Fruit fly (Drosophila melanogaster) whole organism, embryonic: Measurements from ENCODE around the gene WASp.

Experiments
- Abd-B ChIP-seq: fragments of 200-800 bp; sonication (Bioruptor generic); optimal IDR thresholded peaks from 2 replicates; lab custom pipeline; 2018; ENCODE audit warnings: missing biosample characterization, mild to moderate bottlenecking, missing genetic modification characterization, moderate library complexity
- Aef1 ChIP-seq: fragments of 200-800 bp; sonication (Bioruptor generic); IDR thresholded peaks from 3 replicates; pipeline ENCODE4 v1.3.6; 2022; ENCODE audit warnings: missing biosample characterization, missing genetic modification characterization
- CG12391 ChIP-seq: fragments of 200-800 bp; sonication (Bioruptor generic); optimal IDR thresholded peaks from 3 replicates; lab custom pipeline; 2018; ENCODE audit warnings: missing biosample characterization, mild to moderate bottlenecking, missing genetic modification characterization, moderate library complexity
- CG12659 ChIP-seq: fragments of 200-800 bp; sonication (Bioruptor generic); optimal IDR thresholded peaks from 3 replicates; lab custom pipeline; 2017; ENCODE audit warnings: mild to moderate bottlenecking, missing biosample characterization, missing genetic modification reagents, missing genetic modification characterization
- CG12744 ChIP-seq: fragments of 200-800 bp; sonication (Bioruptor generic); optimal IDR thresholded peaks from 2 replicates; lab custom pipeline; 2016; ENCODE audit warnings: missing biosample characterization, missing genetic modification characterization
- CG13424 ChIP-seq: fragments of 200-800 bp; sonication (Bioruptor generic); optimal IDR thresholded peaks from 2 replicates; lab custom pipeline; 2019; ENCODE audit warnings: missing biosample characterization, mild to moderate bottlenecking, missing genetic modification characterization, moderate library complexity
- CG13775 ChIP-seq: fragments of 200-800 bp; sonication (Bioruptor generic); optimal IDR thresholded peaks from 3 replicates; lab custom pipeline; 2017; ENCODE audit warnings: missing biosample characterization, mild to moderate bottlenecking, missing genetic modification characterization
- CG15601 ChIP-seq: fragments of 200-800 bp; sonication (Bioruptor generic); optimal IDR thresholded peaks from 3 replicates; lab custom pipeline; 2019; ENCODE audit warnings: missing biosample characterization, mild to moderate bottlenecking, missing genetic modification characterization, moderate library complexity
- CG1602 ChIP-seq: fragments of 200-800 bp; sonication (Bioruptor generic); optimal IDR thresholded peaks from 3 replicates; lab custom pipeline; 2016; ENCODE audit warnings: missing biosample characterization, missing genetic modification characterization
- CG16779 ChIP-seq: fragments of 200-800 bp; sonication (Bioruptor generic); IDR thresholded peaks from 2 replicates; pipeline ENCODE4 v1.3.6; 2022; ENCODE audit warnings: missing biosample characterization, missing genetic modification characterization
- CG16813 ChIP-seq: fragments of 200-800 bp; sonication (Bioruptor generic); IDR thresholded peaks from 3 replicates; pipeline ENCODE4 v1.3.6; 2022; ENCODE audit warnings: missing biosample characterization, missing genetic modification characterization; ENCODE audit not compliant: partially characterized antibody
- CG16815 ChIP-seq: fragments of 200-800 bp; sonication (Bioruptor generic); optimal IDR thresholded peaks from 3 replicates; lab custom pipeline; 2017; ENCODE audit warnings: missing biosample characterization, mild to moderate bottlenecking, missing genetic modification characterization
- CG17328 ChIP-seq: fragments of 200-800 bp; sonication (Bioruptor generic); IDR thresholded peaks from 2 replicates; pipeline ENCODE4 v1.3.6; 2022; ENCODE audit warnings: missing biosample characterization, missing genetic modification characterization
- CG18262 ChIP-seq: fragments of 200-800 bp; optimal IDR thresholded peaks from 3 replicates; lab custom pipeline; 2019; ENCODE audit warnings: missing biosample characterization, mild to moderate bottlenecking, missing genetic modification characterization, moderate library complexity
- CG2120 ChIP-seq: fragments of 200-800 bp; sonication (Bioruptor generic); optimal IDR thresholded peaks from 3 replicates; lab custom pipeline; 2016; ENCODE audit warnings: missing biosample characterization, missing genetic modification characterization
- CG30431 ChIP-seq: fragments of 200-800 bp; sonication (Bioruptor generic); optimal IDR thresholded peaks from 2 replicates; lab custom pipeline; 2017; ENCODE audit warnings: missing biosample characterization, missing genetic modification characterization
- CG4404 ChIP-seq: fragments of 200-800 bp; sonication (Bioruptor generic); IDR thresholded peaks from 2 replicates; pipeline ENCODE4 v1.3.6; 2022; ENCODE audit warnings: missing biosample characterization, missing genetic modification characterization
- CG5245 ChIP-seq: fragments of 200-800 bp; sonication (Bioruptor generic); optimal IDR thresholded peaks from 3 replicates; lab custom pipeline; 2016; ENCODE audit warnings: missing biosample characterization, missing genetic modification characterization
- CG9932 ChIP-seq: fragments of 200-800 bp; sonication (Bioruptor generic); IDR thresholded peaks from 2 replicates; pipeline ENCODE4 v1.3.6; 2022; ENCODE audit warnings: missing biosample characterization, missing genetic modification characterization
- CoRest ChIP-seq: fragments of 200-800 bp; sonication (Bioruptor generic); optimal IDR thresholded peaks from 3 replicates; lab custom pipeline; 2018; ENCODE audit warnings: missing biosample characterization, mild to moderate bottlenecking, missing genetic modification characterization, moderate library complexity
- Med ChIP-seq: fragments of 200-800 bp; sonication (Bioruptor generic); peaks from one replicate; lab custom pipeline; 2016; ENCODE audit warnings: missing biosample characterization, missing genetic modification characterization, mild to moderate bottlenecking, inconsistent platforms, moderate library complexity
- Mrtf ChIP-seq: fragments of 200-800 bp; sonication (Bioruptor generic); IDR thresholded peaks from 3 replicates; pipeline ENCODE4 v1.3.6; 2022; ENCODE audit warnings: missing biosample characterization, missing genetic modification characterization
- Optix ChIP-seq: fragments of 200-800 bp; sonication (Bioruptor generic); IDR thresholded peaks from 3 replicates; pipeline ENCODE4 v1.3.6; 2022; ENCODE audit warnings: missing biosample characterization, missing genetic modification characterization
- amos ChIP-seq: fragments of 200-800 bp; sonication (Bioruptor generic); IDR thresholded peaks from 2 replicates; pipeline ENCODE4 v1.3.6; 2022; ENCODE audit warnings: missing biosample characterization, missing genetic modification characterization; ENCODE audit not compliant: partially characterized antibody
- bbx ChIP-seq: fragments of 200-800 bp; sonication (Bioruptor generic); IDR thresholded peaks from 2 replicates; pipeline ENCODE4 v1.3.6; 2022; ENCODE audit warnings: missing biosample characterization, missing genetic modification characterization; ENCODE audit not compliant: partially characterized antibody
- chm ChIP-seq: fragments of 200-800 bp; sonication (Bioruptor generic); IDR thresholded peaks from 2 replicates; pipeline ENCODE4 v1.3.6; 2022; ENCODE audit warnings: missing biosample characterization, missing genetic modification characterization
- dmrt11E ChIP-seq: fragments of 200-800 bp; sonication (Bioruptor generic); optimal IDR thresholded peaks from 3 replicates; lab custom pipeline; 2018; ENCODE audit warnings: missing biosample characterization, mild to moderate bottlenecking, missing genetic modification characterization, moderate library complexity
- dysf ChIP-seq: fragments of 200-800 bp; sonication (Bioruptor generic); IDR thresholded peaks from 3 replicates; pipeline ENCODE4 v1.3.6; 2022; ENCODE audit warnings: missing biosample characterization, missing genetic modification characterization
- grau ChIP-seq: fragments of 200-800 bp; optimal IDR thresholded peaks from 3 replicates; lab custom pipeline; 2019; ENCODE audit warnings: missing biosample characterization, mild to moderate bottlenecking, missing genetic modification characterization, moderate library complexity
- inv ChIP-seq: fragments of 200-800 bp; sonication (Bioruptor generic); IDR thresholded peaks from 2 replicates; pipeline ENCODE4 v1.3.6; 2022; ENCODE audit warnings: missing biosample characterization, missing genetic modification characterization; ENCODE audit not compliant: partially characterized antibody
- kah ChIP-seq: fragments of 200-800 bp; sonication (Bioruptor generic); optimal IDR thresholded peaks from 2 replicates; lab custom pipeline; 2018; ENCODE audit warnings: missing biosample characterization, mild to moderate bottlenecking, missing genetic modification characterization
- nau ChIP-seq: fragments of 200-800 bp; sonication (Bioruptor generic); optimal IDR thresholded peaks from 3 replicates; lab custom pipeline; 2017; ENCODE audit warnings: missing biosample characterization, mild to moderate bottlenecking, missing genetic modification characterization, missing genetic modification reagents
- nerfin-2 ChIP-seq: fragments of 200-800 bp; sonication (Bioruptor generic); IDR thresholded peaks from 2 replicates; pipeline ENCODE4 v1.3.6; 2022; ENCODE audit warnings: missing biosample characterization, missing genetic modification characterization; ENCODE audit not compliant: partially characterized antibody
- pnt ChIP-seq: fragments of 200-800 bp; sonication (Bioruptor generic); optimal IDR thresholded peaks from 3 replicates; lab custom pipeline; 2016; ENCODE audit warnings: missing biosample characterization, missing genetic modification characterization
- row ChIP-seq: fragments of 200-800 bp; sonication (Bioruptor generic); IDR thresholded peaks from 3 replicates; pipeline ENCODE4 v1.3.6; 2022; ENCODE audit warnings: missing biosample characterization, missing genetic modification characterization
- sob ChIP-seq: fragments of 200-800 bp; sonication (Bioruptor generic); IDR thresholded peaks from 2 replicates; pipeline ENCODE4 v1.3.6; 2022; ENCODE audit warnings: missing biosample characterization, missing genetic modification characterization
- ssp ChIP-seq: fragments of 200-800 bp; sonication (Bioruptor generic); IDR thresholded peaks from 2 replicates; pipeline ENCODE4 v1.3.6; 2022; ENCODE audit warnings: missing biosample characterization, missing genetic modification characterization
- tio ChIP-seq: fragments of 200-800 bp; sonication (Bioruptor generic); optimal IDR thresholded peaks from 2 replicates; lab custom pipeline; 2017; ENCODE audit warnings: missing biosample characterization, missing genetic modification characterization, inconsistent platforms
- vfl ChIP-seq: fragments of 200-800 bp; sonication (Bioruptor generic); optimal IDR thresholded peaks from 2 replicates; lab custom pipeline; 2016; ENCODE audit warnings: missing biosample characterization, missing genetic modification characterization
- vnd ChIP-seq: fragments of 200-800 bp; sonication (Bioruptor generic); IDR thresholded peaks from 3 replicates; pipeline ENCODE4 v1.3.6; 2022; ENCODE audit warnings: missing biosample characterization, missing genetic modification characterization; ENCODE audit not compliant: partially characterized antibody
- z ChIP-seq: fragments of 200-800 bp; sonication (Bioruptor generic); IDR thresholded peaks from 3 replicates; pipeline ENCODE4 v1.3.6; 2022; ENCODE audit warnings: missing biosample characterization, missing genetic modification characterization
- zfh1 ChIP-seq: fragments of 200-800 bp; sonication (Bioruptor generic); IDR thresholded peaks from 3 replicates; pipeline ENCODE4 v1.3.6; 2022; ENCODE audit warnings: missing biosample characterization, missing genetic modification characterization

WASp gene

dm6 chr3R:28805164-28805563, 26.7 kb downstream of the WASp start (continued):
- 0 out of 3 replicates have a peak, but pooled peaks have one; percentile 26 for TF ChIP-seq vnd (GFP tag; lab: Robert Waterston, UW)
- no peak for TF ChIP-seq pnt (GFP tag; lab: Kevin White, UChicago)
- peak; percentile 35; the same call in 1 of the 2 replicates for TF ChIP-seq ssp (GFP tag; lab: Robert Waterston, UW)
- TF ChIP-seq grau (tag; lab: Kevin White, UChicago), result peak; percentile 33
- peak; percentile 9 for TF ChIP-seq tio (GFP tag; lab: Kevin White, UChicago)
- TF ChIP-seq CG12391 (tag; lab: Kevin White, UChicago), result peak; percentile 29
- TF ChIP-seq amos (GFP tag; lab: Robert Waterston, UW), result 0 out of 2 replicates have a peak, but pooled peaks have one; percentile 29
- peak; percentile 3 for TF ChIP-seq CG12659 (GFP tag; lab: Kevin White, UChicago)
- peak; percentile 37 for TF ChIP-seq CoRest (tag; lab: Kevin White, UChicago)
- TF ChIP-seq z (GFP tag; lab: Robert Waterston, UW), result no peak
- TF ChIP-seq nerfin-2 (GFP tag; lab: Robert Waterston, UW), result no peak
- TF ChIP-seq Med, result peak; percentile 74
- TF ChIP-seq CG16779 (GFP tag; lab: Robert Waterston, UW), result no peak
- TF ChIP-seq dysf (GFP tag; lab: Robert Waterston, UW), result peak; percentile 29; the same call in 1 of the 3 replicates
- TF ChIP-seq CG12744 (GFP tag; lab: Kevin White, UChicago), result no peak
- TF ChIP-seq inv, result peak; percentile 33; the same call in 1 of the 2 replicates
- peak; percentile 38 for TF ChIP-seq CG9932 (GFP tag; lab: Robert Waterston, UW)
- 0 out of 3 replicates have a peak, but pooled peaks have one; percentile 14 for TF ChIP-seq Aef1 (GFP tag; lab: Robert Waterston, UW)
- peak; percentile 28; the same call in 1 of the 2 replicates for TF ChIP-seq sob (GFP tag; lab: Robert Waterston, UW)
- no peak for TF ChIP-seq chm (GFP tag; lab: Robert Waterston, UW)
- TF ChIP-seq CG13775 (GFP tag; lab: Kevin White, UChicago), result peak; percentile 15
- TF ChIP-seq CG5245 (GFP tag; lab: Kevin White, UChicago), result no peak
- peak; percentile 78 for TF ChIP-seq row (GFP tag; lab: Robert Waterston, UW)
- peak; percentile 64 for TF ChIP-seq CG16813 (GFP tag; lab: Robert Waterston, UW)
- no peak for TF ChIP-seq kah (GFP tag; lab: Kevin White, UChicago)
- peak; percentile 24 for TF ChIP-seq CG18262 (tag; lab: Kevin White, UChicago)
- peak; percentile 40 for TF ChIP-seq Abd-B (GFP tag; lab: Kevin White, UChicago)
- TF ChIP-seq vfl, result no peak
- peak; percentile 3 for TF ChIP-seq CG15601 (tag; lab: Kevin White, UChicago)
- TF ChIP-seq CG17328, result 0 out of 2 replicates have a peak, but pooled peaks have one; percentile 9
- peak; percentile 24 for TF ChIP-seq CG2120 (GFP tag; lab: Kevin White, UChicago)
- 0 out of 2 replicates have a peak, but pooled peaks have one; percentile 7 for TF ChIP-seq bbx (GFP tag; lab: Robert Waterston, UW)
- no peak for TF ChIP-seq nau (GFP tag; lab: Kevin White, UChicago)
- TF ChIP-seq CG4404, result 0 out of 2 replicates have a peak, but pooled peaks have one; percentile 5
- TF ChIP-seq Mrtf (GFP tag; lab: Robert Waterston, UW), result 0 out of 3 replicates have a peak, but pooled peaks have one; percentile 18
- peak; percentile 5 for TF ChIP-seq CG1602 (GFP tag; lab: Kevin White, UChicago)
- TF ChIP-seq CG30431 (GFP tag; lab: Kevin White, UChicago), result peak; percentile 21
- TF ChIP-seq zfh1 (GFP tag; lab: Robert Waterston, UW), result peak; percentile 47; the same call in 1 of the 3 replicates
- TF ChIP-seq CG16815 (GFP tag; lab: Kevin White, UChicago), result peak; percentile 29
- TF ChIP-seq dmrt11E, result peak; percentile 31
- TF ChIP-seq Optix (GFP tag; lab: Robert Waterston, UW), result peak; percentile 27; the same call in 1 of the 3 replicates
- peak; percentile 10 for TF ChIP-seq CG13424 (tag; lab: Kevin White, UChicago)
- TF ChIP-seq, all 482 proteins: peak for 50
